Worm (Caenorhabditis elegans): ENCODE data around the gene gpa-17.
"Not testable (repeated sequence)": the region's sequence is repeated elsewhere in the genome, so short reads cannot be mapped to it uniquely, and the experiment has no call there.

ce11 chrIII:2583302-2583701 lies 3.1 kb upstream of the gpa-17 start:
- TF ChIP-seq ztf-29 (GFP tag; IDR thresholded peaks at IDR 0.05): 0 out of 2 replicates have a peak, but pooled peaks have one; percentile 34
- not testable (repeated sequence) for TF ChIP-seq tab-1 (GFP tag; IDR thresholded peaks at IDR 0.05)

Measured in whole organism, midembryonic.